Fruit fly (Drosophila melanogaster) whole organism, adult: Measurements from ENCODE around the gene CG13994.

ENCODE experiments used
- CG11617 ChIP-seq: fragments of 200-800 bp; sonication (Bioruptor generic); optimal IDR thresholded peaks from 2 replicates; lab custom pipeline; 2017; ENCODE audit warnings: mild to moderate bottlenecking, missing biosample characterization, missing genetic modification reagents, missing genetic modification characterization
- Crg-1 ChIP-seq: fragments of 200-800 bp; sonication (Bioruptor generic); optimal IDR thresholded peaks from 2 replicates; lab custom pipeline; 2016; ENCODE audit warnings: missing biosample characterization, missing genetic modification characterization
- Mnt ChIP-seq: fragments of 200-800 bp; sonication (Bioruptor generic); optimal IDR thresholded peaks from 2 replicates; lab custom pipeline; 2016; ENCODE audit warnings: missing biosample characterization, mild to moderate bottlenecking, missing genetic modification characterization
- pad ChIP-seq: fragments of 200-800 bp; sonication (Bioruptor generic); optimal IDR thresholded peaks from 3 replicates; lab custom pipeline; 2017; ENCODE audit warnings: missing biosample characterization, missing genetic modification characterization, mild to moderate bottlenecking, moderate library complexity, missing genetic modification reagents

DNA sequence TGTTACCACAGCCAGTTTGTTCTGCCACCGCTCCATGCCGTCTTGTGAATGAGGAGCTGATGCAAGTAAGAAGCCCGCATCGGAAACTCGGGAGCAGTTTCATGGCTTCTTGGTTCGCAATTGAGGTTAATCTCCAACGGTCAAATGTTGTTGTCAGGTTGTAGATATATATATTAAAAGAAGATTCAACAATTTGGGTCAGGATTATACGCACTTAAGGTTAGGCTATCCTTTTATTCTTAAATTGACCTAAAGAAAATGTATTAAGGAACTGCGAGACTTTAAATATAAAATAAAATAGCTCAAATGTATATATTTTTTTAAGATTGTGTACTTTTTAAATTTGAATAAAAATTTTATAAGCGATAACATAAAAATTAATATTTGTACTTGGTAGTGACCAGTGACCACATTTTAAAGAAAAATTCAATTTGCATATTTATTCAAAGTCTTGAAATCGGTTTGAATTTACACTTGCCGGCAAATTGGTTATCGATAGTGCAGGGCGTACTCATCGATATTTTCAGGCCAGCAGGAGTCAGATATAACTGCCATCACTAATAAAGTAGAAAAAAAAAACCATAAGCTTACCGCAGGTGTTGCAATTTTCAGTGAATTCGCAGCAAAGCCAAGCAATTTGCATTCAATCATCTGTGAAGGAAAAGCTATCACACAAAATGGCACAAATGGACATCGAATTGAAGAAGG lies 5.9 kb downstream of the CG13994 start, which contains the start of the genes CG9150 and Pfdn1:
- TF ChIP-seq Crg-1 (GFP tag; lab: Kevin White, UChicago) (no peak), Mnt (GFP tag; lab: Kevin White, UChicago) (peak; percentile 66), pad (no peak), CG11617 (no peak)
